Fruit fly (Drosophila melanogaster): Measurements from ENCODE around the gene rux.
A peak's percentile ranks its signal among the peaks of the same experiment; 100 is the strongest.

dm6 chrX:6039431-6040016, 1.9 kb upstream of the rux start, which contains the start of gene CG5937:
- TF ChIP-seq CG8301 (tag; optimal IDR thresholded peaks at IDR 0.05) = no peak
- TF ChIP-seq EcR (GFP tag; optimal IDR thresholded peaks at IDR 0.05) = no peak
- TF ChIP-seq gl (tag; optimal IDR thresholded peaks at IDR 0.05) = no peak
- TF ChIP-seq rn (GFP tag; IDR thresholded peaks at IDR 0.05) = no peak
- no peak for TF ChIP-seq Ets98B (GFP tag; IDR thresholded peaks at IDR 0.05)
- no peak for TF ChIP-seq CG17806 (tag; optimal IDR thresholded peaks at IDR 0.05)
- TF ChIP-seq CG10348 (GFP tag; IDR thresholded peaks at IDR 0.05) = no peak
- TF ChIP-seq CG8159 (tag; optimal IDR thresholded peaks at IDR 0.05) = peak; percentile 2
- peak; percentile 14 for TF ChIP-seq CG14655 (GFP tag; optimal IDR thresholded peaks at IDR 0.05)
- no peak for TF ChIP-seq Snoo (tag; optimal IDR thresholded peaks at IDR 0.05)
- TF ChIP-seq CG32121 (GFP tag; IDR thresholded peaks at IDR 0.05) = no peak
- TF ChIP-seq CG34367 (tag; optimal IDR thresholded peaks at IDR 0.05) = no peak
- no peak for TF ChIP-seq Pif1A (GFP tag; optimal IDR thresholded peaks at IDR 0.05)
- TF ChIP-seq CG4496 (GFP tag; IDR thresholded peaks at IDR 0.05) = no peak
